Worm (Caenorhabditis elegans) whole organism, mixed stage, embryonic: ENCODE results near the gene ZK105.1.

ENCODE experiments used
- blmp-1 ChIP-seq: fragments of 150-350 bp; optimal IDR thresholded peaks from 2 replicates; lab custom pipeline; 2014; ENCODE audit warnings: missing biosample characterization, missing genetic modification characterization
- elt-1 ChIP-seq: sonication (generic microtip); optimal IDR thresholded peaks from 2 replicates; lab custom pipeline; 2017; ENCODE audit warnings: missing genetic modification characterization, mild to moderate bottlenecking, missing compliant biosample characterization, antibody characterized with exemption, moderate library complexity, borderline replicate concordance; ENCODE audit not compliant: insufficient read depth
- elt-3 ChIP-seq: fragments of 150-350 bp; optimal IDR thresholded peaks from 2 replicates; lab custom pipeline; 2014; ENCODE audit warnings: missing biosample characterization, missing genetic modification characterization
- lin-13 ChIP-seq: fragments of 150-350 bp; optimal IDR thresholded peaks from 2 replicates; lab custom pipeline; 2014; ENCODE audit warnings: missing biosample characterization, missing genetic modification characterization
- lin-32 ChIP-seq: fragments of 200-800 bp; sonication (Bioruptor generic); optimal IDR thresholded peaks from 2 replicates; lab custom pipeline; 2018; ENCODE audit warnings: mild to moderate bottlenecking, missing genetic modification characterization, missing compliant biosample characterization
- nhr-12 ChIP-seq: fragments of 150-350 bp; optimal IDR thresholded peaks from 2 replicates; lab custom pipeline; 2014; ENCODE audit warnings: missing biosample characterization, missing genetic modification characterization
- nhr-237 ChIP-seq: fragments of 150-350 bp; optimal IDR thresholded peaks from 2 replicates; lab custom pipeline; 2014; ENCODE audit warnings: missing biosample characterization, missing genetic modification characterization
- nhr-76 ChIP-seq: sonication (generic microtip); optimal IDR thresholded peaks from 2 replicates; lab custom pipeline; 2017; ENCODE audit warnings: missing biosample characterization, missing genetic modification characterization
- pha-4 ChIP-seq: fragments of 150-350 bp; optimal IDR thresholded peaks from 2 replicates; lab custom pipeline; 2018; ENCODE audit warnings: missing biosample characterization, missing genetic modification reagents, missing genetic modification characterization
- snpc-4 ChIP-seq: fragments of 150-350 bp; optimal IDR thresholded peaks from 2 replicates; lab custom pipeline; 2014; ENCODE audit warnings: missing biosample characterization, missing genetic modification characterization

DNA sequence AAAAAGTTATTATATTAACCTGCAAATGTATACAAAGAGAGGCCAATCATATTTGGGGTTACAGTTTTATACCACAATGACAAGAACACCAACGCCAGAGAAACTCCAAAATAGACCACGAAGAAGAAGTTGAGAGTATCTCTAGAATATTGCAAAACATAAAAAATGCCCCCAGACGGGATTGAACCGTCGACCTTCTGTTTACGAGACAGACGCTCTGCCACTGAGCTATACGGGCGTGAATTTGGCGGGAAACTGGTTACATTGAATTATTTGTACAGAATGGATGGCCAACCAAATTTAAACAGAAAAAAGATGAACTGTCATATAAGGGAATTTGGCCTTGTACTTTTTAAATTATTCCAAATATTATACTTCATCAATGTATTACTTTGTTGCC is 16.7 kb downstream of the ZK105.1 start:
- no peak for TF ChIP-seq pha-4 (tag; lab: Kevin White, UChicago)
- TF ChIP-seq snpc-4 (tag; lab: Kevin White, UChicago) = no peak
- no peak for TF ChIP-seq lin-32 (GFP tag; lab: Kevin White, UChicago)
- no peak for TF ChIP-seq elt-3 (tag; lab: Kevin White, UChicago)
- TF ChIP-seq nhr-76 (tag; lab: Kevin White, UChicago) = no peak
- no peak for TF ChIP-seq nhr-237 (tag; lab: Kevin White, UChicago)
- no peak for TF ChIP-seq lin-13
- no peak for TF ChIP-seq elt-1 (tag; lab: Kevin White, UChicago)
- TF ChIP-seq blmp-1 = no peak
- no peak for TF ChIP-seq nhr-12 (tag; lab: Kevin White, UChicago)
